Worm (Caenorhabditis elegans) whole organism, early embryonic: ENCODE measurements around the gene camt-1.

Experiments
- B0310.2 ChIP-seq: sonication (generic microtip); optimal IDR thresholded peaks from 2 replicates; lab custom pipeline; 2016; ENCODE audit warnings: mild to moderate bottlenecking, missing genetic modification characterization, missing compliant biosample characterization
- F13C5.2 ChIP-seq: sonication (generic microtip); optimal IDR thresholded peaks from 2 replicates; lab custom pipeline; 2017; ENCODE audit warnings: mild to moderate bottlenecking, missing genetic modification characterization, inconsistent platforms, missing compliant biosample characterization
- aly-1 ChIP-seq: sonication (generic microtip); optimal IDR thresholded peaks from 2 replicates; lab custom pipeline; 2016; ENCODE audit warnings: missing genetic modification characterization, missing compliant biosample characterization
- ama-1 ChIP-seq: fragments of 150-350 bp; optimal IDR thresholded peaks from 2 replicates; lab custom pipeline; 2014
- ceh-13 ChIP-seq: fragments of 200-800 bp; sonication (Bioruptor generic); optimal IDR thresholded peaks from 2 replicates; lab custom pipeline; 2018; ENCODE audit warnings: mild to moderate bottlenecking, missing genetic modification characterization, missing compliant biosample characterization
- ceh-36 ChIP-seq: sonication (generic microtip); optimal IDR thresholded peaks from 2 replicates; lab custom pipeline; 2016; ENCODE audit warnings: missing genetic modification characterization, inconsistent platforms, missing compliant biosample characterization
- ets-7 ChIP-seq: sonication (generic microtip); optimal IDR thresholded peaks from 2 replicates; lab custom pipeline; 2016; ENCODE audit warnings: missing genotype, missing genetic modification characterization, missing compliant biosample characterization
- flt-1 ChIP-seq: fragments of 200-800 bp; sonication (Bioruptor generic); IDR thresholded peaks from 2 replicates; pipeline ENCODE4 v1.3.6; 2022; ENCODE audit warnings: missing genetic modification characterization, missing compliant biosample characterization
- hmbx-1 ChIP-seq: sonication (generic microtip); optimal IDR thresholded peaks from 2 replicates; lab custom pipeline; 2016; ENCODE audit warnings: mild to moderate bottlenecking, missing genetic modification characterization, missing compliant biosample characterization
- hmg-4 ChIP-seq: fragments of 200-800 bp; sonication (Bioruptor generic); optimal IDR thresholded peaks from 2 replicates; lab custom pipeline; 2018; ENCODE audit warnings: mild to moderate bottlenecking, missing genetic modification characterization, missing compliant biosample characterization
- hnd-1 ChIP-seq: sonication (generic microtip); optimal IDR thresholded peaks from 2 replicates; lab custom pipeline; 2016; ENCODE audit warnings: missing genetic modification characterization, missing compliant biosample characterization
- pes-1 ChIP-seq: fragments of 200-800 bp; sonication (Bioruptor generic); IDR thresholded peaks from 2 replicates; pipeline ENCODE4 v1.3.6; 2022; ENCODE audit warnings: missing genetic modification reagents, missing genetic modification characterization, missing compliant biosample characterization
- scrt-1 ChIP-seq: fragments of 200-800 bp; sonication (Bioruptor generic); IDR thresholded peaks from 2 replicates; pipeline ENCODE4 v1.3.6; 2022; ENCODE audit warnings: missing genetic modification characterization, missing compliant biosample characterization
- sea-1 ChIP-seq: fragments of 200-800 bp; sonication (Bioruptor generic); conservative IDR thresholded peaks from 2 replicates; pipeline ENCODE4 v1.3.6; 2022; ENCODE audit warnings: missing genetic modification characterization, missing compliant biosample characterization
- tbx-11 ChIP-seq: fragments of 200-800 bp; sonication (Bioruptor generic); IDR thresholded peaks from 2 replicates; pipeline ENCODE4 v1.3.6; 2022; ENCODE audit warnings: missing genetic modification characterization, missing compliant biosample characterization
- tbx-37 ChIP-seq: fragments of 200-800 bp; sonication (Bioruptor generic); conservative IDR thresholded peaks from 2 replicates; pipeline ENCODE4 v1.3.6; 2022; ENCODE audit warnings: missing genetic modification reagents, missing genetic modification characterization, missing compliant biosample characterization
- tra-4 ChIP-seq: sonication (generic microtip); optimal IDR thresholded peaks from 2 replicates; lab custom pipeline; 2017; ENCODE audit warnings: missing genetic modification characterization, missing compliant biosample characterization

The camt-1 gene

ce11 chrII:4531880-4532279 lies 26.9 kb upstream of the camt-1 start, which contains the start of gene sra-32:
Gene sra-32, minus strand, starts transcription at chrII:4531980.
- TF ChIP-seq ets-7 (tag; lab: Kevin White, UChicago) (no peak), flt-1 (GFP tag; lab: Robert Waterston, UW) (no peak), B0310.2 (no peak), hmg-4 (GFP tag; lab: Kevin White, UChicago) (no peak), aly-1 (tag; lab: Kevin White, UChicago) (no peak), tra-4 (tag; lab: Kevin White, UChicago) (no peak), hnd-1 (tag; lab: Kevin White, UChicago) (no peak), hmbx-1 (no peak), ceh-36 (no peak), tbx-37 (GFP tag; lab: Robert Waterston, UW) (no peak)

- no peak for TF ChIP-seq scrt-1 (GFP tag; lab: Robert Waterston, UW)
- no peak for TF ChIP-seq tbx-11 (GFP tag; lab: Robert Waterston, UW)
- TF ChIP-seq tbx-37 (GFP tag; lab: Robert Waterston, UW), result no peak
- no peak for TF ChIP-seq ama-1 (lab: Kevin White, UChicago)
- no peak for TF ChIP-seq hmg-4 (GFP tag; lab: Kevin White, UChicago)
- TF ChIP-seq sea-1 (GFP tag; lab: Robert Waterston, UW), result no peak
- no peak for TF ChIP-seq aly-1 (tag; lab: Kevin White, UChicago)
- TF ChIP-seq B0310.2, result no peak
- TF ChIP-seq ets-7 (tag; lab: Kevin White, UChicago), result no peak
- TF ChIP-seq tra-4 (tag; lab: Kevin White, UChicago), result no peak
- TF ChIP-seq hnd-1 (tag; lab: Kevin White, UChicago), result no peak
- no peak for TF ChIP-seq F13C5.2 (tag; lab: Kevin White, UChicago)
- no peak for TF ChIP-seq flt-1 (GFP tag; lab: Robert Waterston, UW)
- no peak for TF ChIP-seq hmbx-1
- no peak for TF ChIP-seq ceh-36
- no peak for TF ChIP-seq ceh-13
These were observed 22.9 kb upstream of the camt-1 start, which contains the start of gene sra-35 for ce11 chrII:4527800-4528199. Gene sra-35, minus strand, starts transcription at chrII:4527900.

ce11 chrII:4525185-4525584 lies 20.2 kb upstream of the camt-1 start:
- TF ChIP-seq tbx-11 (GFP tag; lab: Robert Waterston, UW) (no peak), hmbx-1 (no peak)

ce11 chrII:4523122-4523672 lies 18.2 kb upstream of the camt-1 start, which contains the start of the genes B0304.4 and B0304.2:
Gene B0304.4, minus strand, starts transcription at chrII:4523222.
Gene B0304.2, plus strand, starts transcription at chrII:4523622.
- no peak for TF ChIP-seq F13C5.2 (tag; lab: Kevin White, UChicago)
- TF ChIP-seq ama-1 (lab: Kevin White, UChicago), result no peak
- TF ChIP-seq scrt-1 (GFP tag; lab: Robert Waterston, UW), result no peak
- no peak for TF ChIP-seq hnd-1 (tag; lab: Kevin White, UChicago)
- TF ChIP-seq ceh-13, result no peak
- TF ChIP-seq aly-1 (tag; lab: Kevin White, UChicago), result no peak

ce11 chrII:4519976-4520594 lies 15.1 kb upstream of the camt-1 start:
- TF ChIP-seq aly-1 (tag; lab: Kevin White, UChicago) (no peak), hmbx-1 (no peak), hmg-4 (GFP tag; lab: Kevin White, UChicago) (no peak), ets-7 (tag; lab: Kevin White, UChicago) (no peak), ama-1 (lab: Kevin White, UChicago) (no peak), tbx-11 (GFP tag; lab: Robert Waterston, UW) (no peak), hnd-1 (tag; lab: Kevin White, UChicago) (no peak), ceh-13 (no peak), B0310.2 (no peak), tbx-37 (GFP tag; lab: Robert Waterston, UW) (no peak), flt-1 (GFP tag; lab: Robert Waterston, UW) (no peak), F13C5.2 (tag; lab: Kevin White, UChicago) (no peak), scrt-1 (GFP tag; lab: Robert Waterston, UW) (no peak), pes-1 (GFP tag; lab: Robert Waterston, UW) (no peak), tra-4 (tag; lab: Kevin White, UChicago) (no peak)

ce11 chrII:4518300-4518907 lies 13.5 kb upstream of the camt-1 start, which contains the start of gene hlh-1:
Gene hlh-1, plus strand, starts transcription at chrII:4518574.
- TF ChIP-seq flt-1 (GFP tag; lab: Robert Waterston, UW) (peak; percentile 33; the same call in 1 of the 2 replicates), pes-1 (GFP tag; lab: Robert Waterston, UW) (no peak)

- TF ChIP-seq tra-4 (tag; lab: Kevin White, UChicago) (no peak), hmg-4 (GFP tag; lab: Kevin White, UChicago) (peak; percentile 40)
These were observed 12.3 kb upstream of the camt-1 start for ce11 chrII:4517254-4517653.

- no peak for TF ChIP-seq pes-1 (GFP tag; lab: Robert Waterston, UW)
- TF ChIP-seq tbx-11 (GFP tag; lab: Robert Waterston, UW), result 0 out of 2 replicates have a peak, but pooled peaks have one; percentile 38
These were observed 11.3 kb upstream of the camt-1 start for ce11 chrII:4516291-4516690.
